Worm (Caenorhabditis elegans): ENCODE measurements around the gene grl-9.

grl-9 gene

ce11 chrV:6736877-6737276 lies 5.4 kb upstream of the grl-9 start:
- TF ChIP-seq tra-4 (tag; optimal IDR thresholded peaks at IDR 0.05) (no peak), ama-1 (optimal IDR thresholded peaks at IDR 0.05) (no peak), scrt-1 (GFP tag; IDR thresholded peaks at IDR 0.05) (no peak), tbx-37 (GFP tag; conservative IDR thresholded peaks at IDR 0.05) (no peak), ceh-13 (GFP tag; optimal IDR thresholded peaks at IDR 0.05) (no peak), aly-1 (tag; optimal IDR thresholded peaks at IDR 0.05) (no peak), flt-1 (GFP tag; IDR thresholded peaks at IDR 0.05) (no peak)

- no peak for TF ChIP-seq ceh-36 (tag; optimal IDR thresholded peaks at IDR 0.05)
- no peak for TF ChIP-seq sea-1 (GFP tag; conservative IDR thresholded peaks at IDR 0.05)
- no peak for TF ChIP-seq scrt-1 (GFP tag; IDR thresholded peaks at IDR 0.05)
- TF ChIP-seq hmbx-1 (tag; optimal IDR thresholded peaks at IDR 0.05), result no peak
- TF ChIP-seq hnd-1 (tag; optimal IDR thresholded peaks at IDR 0.05), result no peak
- TF ChIP-seq ets-7 (tag; optimal IDR thresholded peaks at IDR 0.05), result no peak
- TF ChIP-seq ceh-13 (GFP tag; optimal IDR thresholded peaks at IDR 0.05), result no peak
- TF ChIP-seq B0310.2 (tag; optimal IDR thresholded peaks at IDR 0.05), result no peak
Measured at ce11 chrV:6736108-6736507, 4.6 kb upstream of the grl-9 start.

- TF ChIP-seq hmbx-1 (tag; optimal IDR thresholded peaks at IDR 0.05) (no peak), flt-1 (GFP tag; IDR thresholded peaks at IDR 0.05) (no peak), aly-1 (tag; optimal IDR thresholded peaks at IDR 0.05) (no peak), sea-1 (GFP tag; conservative IDR thresholded peaks at IDR 0.05) (no peak), ceh-13 (GFP tag; optimal IDR thresholded peaks at IDR 0.05) (no peak), pes-1 (GFP tag; IDR thresholded peaks at IDR 0.05) (no peak)
Measured at ce11 chrV:6732995-6733394, 1.5 kb upstream of the grl-9 start, which contains the start of gene grl-8. TSS of gene grl-8 (minus strand) at chrV:6733095.

- no peak for TF ChIP-seq ama-1 (optimal IDR thresholded peaks at IDR 0.05)
- no peak for TF ChIP-seq ets-7 (tag; optimal IDR thresholded peaks at IDR 0.05)
- no peak for TF ChIP-seq B0310.2 (tag; optimal IDR thresholded peaks at IDR 0.05)
- no peak for TF ChIP-seq tbx-37 (GFP tag; conservative IDR thresholded peaks at IDR 0.05)
- no peak for TF ChIP-seq aly-1 (tag; optimal IDR thresholded peaks at IDR 0.05)
- TF ChIP-seq ceh-13 (GFP tag; optimal IDR thresholded peaks at IDR 0.05), result no peak
- no peak for TF ChIP-seq hmg-4 (GFP tag; optimal IDR thresholded peaks at IDR 0.05)
- no peak for TF ChIP-seq F13C5.2 (tag; optimal IDR thresholded peaks at IDR 0.05)
- TF ChIP-seq hmbx-1 (tag; optimal IDR thresholded peaks at IDR 0.05), result no peak
- no peak for TF ChIP-seq pes-1 (GFP tag; IDR thresholded peaks at IDR 0.05)
- no peak for TF ChIP-seq tra-4 (tag; optimal IDR thresholded peaks at IDR 0.05)
- TF ChIP-seq ceh-36 (tag; optimal IDR thresholded peaks at IDR 0.05), result no peak
- no peak for TF ChIP-seq scrt-1 (GFP tag; IDR thresholded peaks at IDR 0.05)
- TF ChIP-seq flt-1 (GFP tag; IDR thresholded peaks at IDR 0.05), result no peak
Measured at ce11 chrV:6727222-6727621, 4.3 kb downstream of the grl-9 start, which contains the start of gene ZC487.1. TSS of gene ZC487.1 (plus strand) at chrV:6727522.

- no peak for TF ChIP-seq ceh-36 (tag; optimal IDR thresholded peaks at IDR 0.05)
- no peak for TF ChIP-seq flt-1 (GFP tag; IDR thresholded peaks at IDR 0.05)
- TF ChIP-seq tbx-37 (GFP tag; conservative IDR thresholded peaks at IDR 0.05), result no peak
- TF ChIP-seq ama-1 (optimal IDR thresholded peaks at IDR 0.05), result no peak
- no peak for TF ChIP-seq F13C5.2 (tag; optimal IDR thresholded peaks at IDR 0.05)
- no peak for TF ChIP-seq hmbx-1 (tag; optimal IDR thresholded peaks at IDR 0.05)
- no peak for TF ChIP-seq hnd-1 (tag; optimal IDR thresholded peaks at IDR 0.05)
- no peak for TF ChIP-seq tra-4 (tag; optimal IDR thresholded peaks at IDR 0.05)
- no peak for TF ChIP-seq scrt-1 (GFP tag; IDR thresholded peaks at IDR 0.05)
- TF ChIP-seq aly-1 (tag; optimal IDR thresholded peaks at IDR 0.05), result no peak
- TF ChIP-seq ets-7 (tag; optimal IDR thresholded peaks at IDR 0.05), result no peak
- no peak for TF ChIP-seq pes-1 (GFP tag; IDR thresholded peaks at IDR 0.05)
- TF ChIP-seq hmg-4 (GFP tag; optimal IDR thresholded peaks at IDR 0.05), result no peak
- no peak for TF ChIP-seq B0310.2 (tag; optimal IDR thresholded peaks at IDR 0.05)
- TF ChIP-seq tbx-11 (GFP tag; IDR thresholded peaks at IDR 0.05), result no peak
- TF ChIP-seq sea-1 (GFP tag; conservative IDR thresholded peaks at IDR 0.05), result no peak
Measured at ce11 chrV:6726279-6726678, 5.2 kb downstream of the grl-9 start.

ce11 chrV:6722378-6722777 lies 9.1 kb downstream of the grl-9 start, which contains the start of gene ZC487.2:
TSS of gene ZC487.2 (minus strand) at chrV:6722478.
- TF ChIP-seq tbx-11 (GFP tag; IDR thresholded peaks at IDR 0.05) (no peak), ceh-13 (GFP tag; optimal IDR thresholded peaks at IDR 0.05) (no peak), sea-1 (GFP tag; conservative IDR thresholded peaks at IDR 0.05) (no peak), hmg-4 (GFP tag; optimal IDR thresholded peaks at IDR 0.05) (no peak), tra-4 (tag; optimal IDR thresholded peaks at IDR 0.05) (no peak), hmbx-1 (tag; optimal IDR thresholded peaks at IDR 0.05) (no peak), scrt-1 (GFP tag; IDR thresholded peaks at IDR 0.05) (no peak), B0310.2 (tag; optimal IDR thresholded peaks at IDR 0.05) (no peak), pes-1 (GFP tag; IDR thresholded peaks at IDR 0.05) (no peak), tbx-37 (GFP tag; conservative IDR thresholded peaks at IDR 0.05) (no peak), aly-1 (tag; optimal IDR thresholded peaks at IDR 0.05) (no peak), ets-7 (tag; optimal IDR thresholded peaks at IDR 0.05) (no peak), hnd-1 (tag; optimal IDR thresholded peaks at IDR 0.05) (no peak), F13C5.2 (tag; optimal IDR thresholded peaks at IDR 0.05) (no peak), flt-1 (GFP tag; IDR thresholded peaks at IDR 0.05) (no peak), ceh-36 (tag; optimal IDR thresholded peaks at IDR 0.05) (no peak), ama-1 (optimal IDR thresholded peaks at IDR 0.05) (no peak)

ce11 chrV:6718232-6718631 lies 13.3 kb downstream of the grl-9 start, which contains the start of gene srg-30:
TSS of gene srg-30 (minus strand) at chrV:6718332.
- TF ChIP-seq pes-1 (GFP tag; IDR thresholded peaks at IDR 0.05), result no peak
- no peak for TF ChIP-seq ceh-36 (tag; optimal IDR thresholded peaks at IDR 0.05)
- TF ChIP-seq hmg-4 (GFP tag; optimal IDR thresholded peaks at IDR 0.05), result no peak
- TF ChIP-seq aly-1 (tag; optimal IDR thresholded peaks at IDR 0.05), result no peak
- TF ChIP-seq ets-7 (tag; optimal IDR thresholded peaks at IDR 0.05), result no peak
- TF ChIP-seq tra-4 (tag; optimal IDR thresholded peaks at IDR 0.05), result no peak
- no peak for TF ChIP-seq sea-1 (GFP tag; conservative IDR thresholded peaks at IDR 0.05)
- no peak for TF ChIP-seq F13C5.2 (tag; optimal IDR thresholded peaks at IDR 0.05)
- no peak for TF ChIP-seq ama-1 (optimal IDR thresholded peaks at IDR 0.05)

ce11 chrV:6710462-6710861 lies 21.0 kb downstream of the grl-9 start, which contains the start of gene sna-1:
TSS of gene sna-1 (minus strand) at chrV:6710679.
- TF ChIP-seq B0310.2 (tag; optimal IDR thresholded peaks at IDR 0.05), result no peak
- no peak for TF ChIP-seq hnd-1 (tag; optimal IDR thresholded peaks at IDR 0.05)
- TF ChIP-seq scrt-1 (GFP tag; IDR thresholded peaks at IDR 0.05), result no peak
- no peak for TF ChIP-seq hmg-4 (GFP tag; optimal IDR thresholded peaks at IDR 0.05)
